Worm (Caenorhabditis elegans) whole organism, young adult: ENCODE results near the gene R09A8.5.

Experiments used
- B0019.2 ChIP-seq: fragments of 200-800 bp; sonication (Bioruptor generic); conservative IDR thresholded peaks from 2 replicates; pipeline ENCODE4 v1.3.6; 2022; ENCODE audit warnings: missing genetic modification reagents, missing genetic modification characterization, missing compliant biosample characterization
- C06A6.2 ChIP-seq: fragments of 200-800 bp; sonication (Bioruptor generic); conservative IDR thresholded peaks from 2 replicates; pipeline ENCODE4 v1.3.6; 2022; ENCODE audit warnings: missing genetic modification characterization, missing compliant biosample characterization
- F23B12.7 ChIP-seq: sonication (generic microtip); optimal IDR thresholded peaks from 2 replicates; lab custom pipeline; 2017; ENCODE audit warnings: missing genetic modification characterization, mild to moderate bottlenecking, missing compliant biosample characterization, antibody characterized with exemption, moderate library complexity; ENCODE audit not compliant: insufficient read depth
- Y67H2A.10 ChIP-seq: fragments of 200-800 bp; sonication (Bioruptor generic); conservative IDR thresholded peaks from 2 replicates; pipeline ENCODE4 v1.3.6; 2022; ENCODE audit warnings: missing genetic modification reagents, missing genetic modification characterization, missing compliant biosample characterization
- athp-1 ChIP-seq: sonication (generic microtip); optimal IDR thresholded peaks from 2 replicates; lab custom pipeline; 2017; ENCODE audit warnings: mild to moderate bottlenecking, missing genetic modification characterization, missing compliant biosample characterization
- attf-5 ChIP-seq: fragments of 200-800 bp; sonication (Bioruptor generic); optimal IDR thresholded peaks from 2 replicates; lab custom pipeline; 2018; ENCODE audit warnings: mild to moderate bottlenecking, missing genetic modification characterization, missing compliant biosample characterization
- ceh-100 ChIP-seq: fragments of 200-800 bp; sonication (Bioruptor generic); IDR thresholded peaks from 2 replicates; pipeline ENCODE4 v1.3.6; 2022; ENCODE audit warnings: missing genetic modification reagents, missing genetic modification characterization, missing compliant biosample characterization
- dox-1 ChIP-seq: fragments of 200-800 bp; sonication (Bioruptor generic); IDR thresholded peaks from 2 replicates; pipeline ENCODE4 v1.3.6; 2022; ENCODE audit warnings: missing genetic modification reagents, missing genetic modification characterization, missing compliant biosample characterization
- dpff-1 ChIP-seq: sonication (generic microtip); optimal IDR thresholded peaks from 2 replicates; lab custom pipeline; 2017; ENCODE audit warnings: mild to moderate bottlenecking, missing genetic modification characterization, missing compliant biosample characterization
- dpl-1 ChIP-seq: fragments of 150-350 bp; optimal IDR thresholded peaks from 2 replicates; lab custom pipeline; 2014; ENCODE audit warnings: missing biosample characterization, missing genetic modification reagents, missing genetic modification characterization
- efl-1 ChIP-seq: fragments of 150-350 bp; optimal IDR thresholded peaks from 2 replicates; lab custom pipeline; 2014; ENCODE audit warnings: missing biosample characterization, missing genetic modification reagents, missing genetic modification characterization
- egrh-3 ChIP-seq: fragments of 200-800 bp; sonication (Bioruptor generic); IDR thresholded peaks from 2 replicates; pipeline ENCODE4 v1.3.6; 2022; ENCODE audit warnings: missing genetic modification reagents, missing genetic modification characterization, missing compliant biosample characterization
- hmg-20 ChIP-seq: fragments of 200-800 bp; sonication (Bioruptor generic); IDR thresholded peaks from 2 replicates; pipeline ENCODE4 v1.3.6; 2022; ENCODE audit warnings: missing genetic modification reagents, missing genetic modification characterization, missing compliant biosample characterization
- lin-35 ChIP-seq, 3 experiments: fragments of 150-350 bp in 2 of 3; sonication (generic microtip) in 1 of 3; optimal IDR thresholded peaks; 2 replicates each; lab custom pipeline; 2014 to 2018; ENCODE audit warnings: missing biosample characterization in 3 of 3, missing genetic modification characterization in 3 of 3, missing genetic modification reagents in 3 of 3
- lsl-1 ChIP-seq: fragments of 200-800 bp; sonication (Bioruptor generic); optimal IDR thresholded peaks from 2 replicates; lab custom pipeline; 2018; ENCODE audit warnings: mild to moderate bottlenecking, missing genetic modification characterization, moderate library complexity, missing compliant biosample characterization
- madf-3 ChIP-seq: fragments of 200-800 bp; sonication (Bioruptor generic); IDR thresholded peaks from 2 replicates; pipeline ENCODE4 v1.3.6; 2022; ENCODE audit warnings: missing genetic modification reagents, missing genetic modification characterization, missing compliant biosample characterization
- mcd-1 ChIP-seq: fragments of 200-800 bp; sonication (Bioruptor generic); IDR thresholded peaks from 2 replicates; pipeline ENCODE4 v1.3.6; 2022; ENCODE audit warnings: missing genetic modification reagents, missing genetic modification characterization, missing compliant biosample characterization
- nhr-80 ChIP-seq: sonication (generic microtip); optimal IDR thresholded peaks from 2 replicates; lab custom pipeline; 2016; ENCODE audit warnings: missing genetic modification characterization, missing compliant biosample characterization
- nhr-90 ChIP-seq: sonication (generic microtip); optimal IDR thresholded peaks from 2 replicates; lab custom pipeline; 2016; ENCODE audit warnings: missing genotype, mild to moderate bottlenecking, missing genetic modification characterization, missing compliant biosample characterization
- somi-1 ChIP-seq: fragments of 200-800 bp; sonication (Bioruptor generic); optimal IDR thresholded peaks from 2 replicates; lab custom pipeline; 2018; ENCODE audit warnings: mild to moderate bottlenecking, missing genetic modification characterization, missing compliant biosample characterization
- tbp1 ChIP-seq: fragments of 200-800 bp; sonication (Bioruptor generic); optimal IDR thresholded peaks from 2 replicates; lab custom pipeline; 2018; ENCODE audit warnings: mild to moderate bottlenecking, missing genetic modification characterization, missing compliant biosample characterization
- zfh-2 ChIP-seq: fragments of 200-800 bp; sonication (Bioruptor generic); conservative IDR thresholded peaks from 2 replicates; pipeline ENCODE4 v1.3.6; 2022; ENCODE audit warnings: missing genetic modification reagents, missing genetic modification characterization, missing compliant biosample characterization
- ztf-25 ChIP-seq: fragments of 200-800 bp; sonication (Bioruptor generic); IDR thresholded peaks from 2 replicates; pipeline ENCODE4 v1.3.6; 2022; ENCODE audit warnings: missing genetic modification reagents, missing genetic modification characterization, missing compliant biosample characterization

The R09A8.5 gene

DNA sequence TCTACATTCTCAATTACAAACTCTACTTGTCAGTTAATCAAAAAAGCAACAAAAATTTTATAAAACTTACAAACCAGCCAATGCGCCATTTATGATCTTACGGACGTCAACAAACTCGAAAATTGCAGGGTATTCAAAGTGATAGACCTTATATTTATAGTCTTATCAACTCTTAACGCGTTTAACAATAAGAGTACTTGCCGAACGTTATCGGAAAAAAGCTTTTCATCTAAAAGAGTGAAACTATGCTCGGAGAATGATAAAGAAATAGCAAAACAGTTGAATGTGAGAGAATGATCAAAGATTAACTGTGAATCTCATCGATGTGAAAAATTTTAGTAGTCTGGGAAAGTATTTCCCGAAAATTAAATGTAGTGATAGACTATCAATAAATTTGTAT, 44.4 kb downstream of the R09A8.5 start:
- TF ChIP-seq somi-1 (no peak), lsl-1 (GFP tag; lab: Kevin White, UChicago) (no peak), tbp1 (GFP tag; lab: Kevin White, UChicago) (no peak), nhr-80 (tag; lab: Kevin White, UChicago) (peak; percentile 74)
- TF ChIP-seq, all 124 proteins: peak for 1

DNA sequence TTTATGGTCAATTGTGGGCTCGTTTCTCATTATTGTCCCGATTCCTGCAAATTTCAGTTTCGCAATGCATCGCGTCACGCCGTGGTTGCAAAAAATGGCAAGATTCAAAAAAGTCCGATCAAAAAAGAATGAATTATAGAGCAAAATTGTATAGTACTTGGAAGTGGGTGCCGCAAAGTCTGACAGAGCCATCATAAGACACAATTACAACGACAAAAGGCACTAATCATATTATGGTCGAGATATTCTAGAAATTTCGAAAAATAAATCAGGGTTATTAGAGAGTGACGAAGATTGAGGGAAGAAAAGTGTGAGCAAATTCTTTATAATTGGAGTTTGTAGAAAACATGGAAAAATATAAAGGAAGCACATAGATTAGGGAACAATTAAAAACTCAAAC, 45.1 kb downstream of the R09A8.5 start:
- TF ChIP-seq ceh-100 (GFP tag; lab: Robert Waterston, UW) (no peak), Y67H2A.10 (GFP tag; lab: Robert Waterston, UW) (no peak), attf-5 (GFP tag; lab: Kevin White, UChicago) (no peak), F23B12.7 (tag; lab: Kevin White, UChicago) (no peak), C06A6.2 (GFP tag; lab: Robert Waterston, UW) (no peak), nhr-90 (no peak), lin-35 (GFP tag; optimal IDR thresholded peaks at IDR 0.05; lab: Kevin White, UChicago) (no peak), ztf-25 (GFP tag; lab: Robert Waterston, UW) (no peak), zfh-2 (no peak), dox-1 (GFP tag; lab: Robert Waterston, UW) (no peak), mcd-1 (GFP tag; lab: Robert Waterston, UW) (no peak), dpl-1 (GFP tag; lab: Kevin White, UChicago) (no peak), athp-1 (tag; lab: Kevin White, UChicago) (no peak), efl-1 (GFP tag; lab: Kevin White, UChicago) (no peak), nhr-80 (tag; lab: Kevin White, UChicago) (no peak), egrh-3 (GFP tag; lab: Robert Waterston, UW) (no peak), hmg-20 (no peak)

DNA sequence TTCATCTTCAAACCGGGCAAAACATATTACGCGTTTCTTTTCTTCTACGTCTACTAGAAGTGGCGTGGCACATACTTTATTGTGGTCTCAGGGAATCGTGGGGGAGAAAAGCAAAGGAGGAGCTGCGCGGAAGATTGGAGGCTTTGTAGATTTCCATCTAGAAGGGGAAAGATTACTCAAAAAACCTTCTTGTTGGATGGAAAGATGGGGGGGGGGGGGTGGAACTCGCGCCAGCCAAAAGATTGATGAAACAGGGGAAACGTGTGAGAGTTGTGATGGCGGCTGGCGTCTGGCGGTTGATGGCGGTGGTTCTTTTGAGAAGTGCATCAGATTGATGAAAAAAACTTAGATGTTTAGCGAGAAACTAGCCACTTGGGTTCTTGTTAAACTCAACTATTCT, 50.9 kb downstream of the R09A8.5 start:
- TF ChIP-seq madf-3 (GFP tag; lab: Robert Waterston, UW) (no peak), B0019.2 (GFP tag; lab: Robert Waterston, UW) (no peak), dpff-1 (tag; lab: Kevin White, UChicago) (no peak), tbp1 (GFP tag; lab: Kevin White, UChicago) (no peak)
